ENCODE assay signal across 1 fruit fly cellular context in genomic region chr2L:8732702-8733101, dm6.
TF ChIP-seq lines count a peak whose summit lies in the region.

No protein-coding gene starts in this region.

TF ChIP-seq in whole organism, embryonic, 481 proteins besides CTCF, POLR2A, EP300 and RAD21 (continued from another document and continues in another):
- TF ChIP-seq peb (GFP tag; IDR thresholded peaks at IDR 0.05; lab: Robert Waterston, UW) (no peak), CG16815 (GFP tag; optimal IDR thresholded peaks at IDR 0.05; lab: Kevin White, UChicago) (no peak), ham (GFP tag; IDR thresholded peaks at IDR 0.05; lab: Robert Waterston, UW) (no peak), amos (GFP tag; IDR thresholded peaks at IDR 0.05; lab: Robert Waterston, UW; ENCODE audit: partially characterized antibody) (no peak), CG7839 (tag; optimal IDR thresholded peaks at IDR 0.05; lab: Kevin White, UChicago) (peak; percentile 18), vfl (GFP tag; optimal IDR thresholded peaks at IDR 0.05; lab: Kevin White, UChicago) (no peak), gt (GFP tag; IDR thresholded peaks at IDR 0.05; lab: Robert Waterston, UW) (no peak), CG8765 (GFP tag; IDR thresholded peaks at IDR 0.05; lab: Robert Waterston, UW) (no peak), crol (GFP tag; IDR thresholded peaks at IDR 0.05; lab: Robert Waterston, UW) (no peak), pum (GFP tag; optimal IDR thresholded peaks at IDR 0.05; lab: Kevin White, UChicago) (no peak), Max (GFP tag; optimal IDR thresholded peaks at IDR 0.05; lab: Kevin White, UChicago) (no peak), Pdp1 (GFP tag; optimal IDR thresholded peaks at IDR 0.05; lab: Kevin White, UChicago) (no peak), fd96Cb (tag; optimal IDR thresholded peaks at IDR 0.05; lab: Kevin White, UChicago) (peak; percentile 15), Fer3 (tag; optimal IDR thresholded peaks at IDR 0.05; lab: Kevin White, UChicago) (no peak), CG8924 (tag; optimal IDR thresholded peaks at IDR 0.05; lab: Kevin White, UChicago) (no peak), CG7372 (GFP tag; IDR thresholded peaks at IDR 0.05; lab: Robert Waterston, UW) (no peak), esg (GFP tag; conservative IDR thresholded peaks at IDR 0.05; lab: Robert Waterston, UW) (peak; percentile 25; the same call in 1 of the 2 replicates), eve (GFP tag; optimal IDR thresholded peaks at IDR 0.05; lab: Kevin White, UChicago) (no peak), Drgx (GFP tag; IDR thresholded peaks at IDR 0.05; lab: Robert Waterston, UW) (no peak), CG12391 (tag; optimal IDR thresholded peaks at IDR 0.05; lab: Kevin White, UChicago) (peak; percentile 16), twi (tag; optimal IDR thresholded peaks at IDR 0.05; lab: Kevin White, UChicago) (no peak), Dp (GFP tag; optimal IDR thresholded peaks at IDR 0.05; lab: Kevin White, UChicago) (no peak), crc (GFP tag; optimal IDR thresholded peaks at IDR 0.05; lab: Kevin White, UChicago) (no peak), CG10147 (GFP tag; optimal IDR thresholded peaks at IDR 0.05; lab: Kevin White, UChicago) (no peak), h (optimal IDR thresholded peaks at IDR 0.05; lab: Kevin White, UChicago) (no peak), Lpt (GFP tag; optimal IDR thresholded peaks at IDR 0.05; lab: Kevin White, UChicago) (no peak), B-H1 (GFP tag; IDR thresholded peaks at IDR 0.05; lab: Robert Waterston, UW) (0 out of 3 replicates have a peak, but pooled peaks have one; percentile 19), rib (GFP tag; IDR thresholded peaks at IDR 0.05; lab: Robert Waterston, UW) (no peak), Doc3 (GFP tag; IDR thresholded peaks at IDR 0.05; lab: Robert Waterston, UW; ENCODE audit: partially characterized antibody) (no peak), Lhr (GFP tag; optimal IDR thresholded peaks at IDR 0.05; lab: Kevin White, UChicago) (no peak), CG17328 (GFP tag; IDR thresholded peaks at IDR 0.05; lab: Robert Waterston, UW) (no peak), HHEX (GFP tag; optimal IDR thresholded peaks at IDR 0.05; lab: Kevin White, UChicago) (no peak), ken (GFP tag; IDR thresholded peaks at IDR 0.05; lab: Robert Waterston, UW) (no peak), vvl (GFP tag; IDR thresholded peaks at IDR 0.05; lab: Robert Waterston, UW) (peak; percentile 77), CG17186 (GFP tag; optimal IDR thresholded peaks at IDR 0.05; lab: Kevin White, UChicago) (no peak), YL-1 (GFP tag; optimal IDR thresholded peaks at IDR 0.05; lab: Kevin White, UChicago) (no peak), cg (GFP tag; optimal IDR thresholded peaks at IDR 0.05; lab: Kevin White, UChicago) (no peak), CG3065 (GFP tag; optimal IDR thresholded peaks at IDR 0.05; lab: Kevin White, UChicago) (no peak), croc (GFP tag; conservative IDR thresholded peaks at IDR 0.05; lab: Robert Waterston, UW) (no peak), Ets65A (GFP tag; lab: Kevin White, UChicago) (no peak), Six4 (GFP tag; optimal IDR thresholded peaks at IDR 0.05; lab: Kevin White, UChicago) (no peak), trh (GFP tag; optimal IDR thresholded peaks at IDR 0.05; lab: Kevin White, UChicago) (peak; percentile 18), CG9932 (GFP tag; IDR thresholded peaks at IDR 0.05; lab: Robert Waterston, UW) (no peak), toy (GFP tag; IDR thresholded peaks at IDR 0.05; lab: Robert Waterston, UW) (no peak), NC2β (GFP tag; optimal IDR thresholded peaks at IDR 0.05; lab: Kevin White, UChicago) (no peak), onecut (GFP tag; IDR thresholded peaks at IDR 0.05; lab: Robert Waterston, UW) (no peak), nmo (GFP tag; optimal IDR thresholded peaks at IDR 0.05; lab: Kevin White, UChicago) (peak; percentile 29), HLH54F (GFP tag; optimal IDR thresholded peaks at IDR 0.05; lab: Kevin White, UChicago) (no peak), tna (GFP tag; IDR thresholded peaks at IDR 0.05; lab: Robert Waterston, UW; ENCODE audit: partially characterized antibody) (no peak), fd64A (GFP tag; optimal IDR thresholded peaks at IDR 0.05; lab: Kevin White, UChicago) (no peak), CG11504 (tag; optimal IDR thresholded peaks at IDR 0.05; lab: Kevin White, UChicago) (peak; percentile 65), CG13624 (GFP tag; optimal IDR thresholded peaks at IDR 0.05; lab: Kevin White, UChicago) (no peak), sob (GFP tag; IDR thresholded peaks at IDR 0.05; lab: Robert Waterston, UW) (no peak), CG17612 (GFP tag; IDR thresholded peaks at IDR 0.05; lab: Robert Waterston, UW) (no peak), Fer2 (tag; optimal IDR thresholded peaks at IDR 0.05; lab: Kevin White, UChicago) (no peak), sd (tag; optimal IDR thresholded peaks at IDR 0.05; lab: Kevin White, UChicago) (no peak), tap (tag; optimal IDR thresholded peaks at IDR 0.05; lab: Kevin White, UChicago) (no peak), CG15479 (GFP tag; optimal IDR thresholded peaks at IDR 0.05; lab: Kevin White, UChicago) (no peak), ranshi (GFP tag; IDR thresholded peaks at IDR 0.05; lab: Robert Waterston, UW) (0 out of 2 replicates have a peak, but pooled peaks have one; percentile 14), sima (GFP tag; optimal IDR thresholded peaks at IDR 0.05; lab: Kevin White, UChicago) (no peak), nau (GFP tag; optimal IDR thresholded peaks at IDR 0.05; lab: Kevin White, UChicago) (no peak), exex (tag; optimal IDR thresholded peaks at IDR 0.05; lab: Kevin White, UChicago) (no peak), CG9797 (GFP tag; optimal IDR thresholded peaks at IDR 0.05; lab: Kevin White, UChicago) (no peak), gce (GFP tag; IDR thresholded peaks at IDR 0.05; lab: Robert Waterston, UW) (no peak), CG14710 (tag; optimal IDR thresholded peaks at IDR 0.05; lab: Kevin White, UChicago) (no peak), CG9727 (GFP tag; optimal IDR thresholded peaks at IDR 0.05; lab: Kevin White, UChicago) (no peak), CG2120 (GFP tag; optimal IDR thresholded peaks at IDR 0.05; lab: Kevin White, UChicago) (peak; percentile 3), CG4282 (GFP tag; optimal IDR thresholded peaks at IDR 0.05; lab: Kevin White, UChicago) (no peak), phol (tag; optimal IDR thresholded peaks at IDR 0.05; lab: Kevin White, UChicago) (peak; percentile 23), CG13123 (GFP tag; optimal IDR thresholded peaks at IDR 0.05; lab: Kevin White, UChicago) (no peak), CG4707 (GFP tag; optimal IDR thresholded peaks at IDR 0.05; lab: Kevin White, UChicago) (no peak), CG17802 (tag; optimal IDR thresholded peaks at IDR 0.05; lab: Kevin White, UChicago) (no peak), CG3407 (GFP tag; optimal IDR thresholded peaks at IDR 0.05; lab: Kevin White, UChicago) (no peak), Lim3 (GFP tag; IDR thresholded peaks at IDR 0.05; lab: Robert Waterston, UW) (no peak), CG3995 (GFP tag; optimal IDR thresholded peaks at IDR 0.05; lab: Kevin White, UChicago) (no peak), CG33557 (GFP tag; optimal IDR thresholded peaks at IDR 0.05; lab: Kevin White, UChicago) (no peak), pros (GFP tag; optimal IDR thresholded peaks at IDR 0.05; lab: Kevin White, UChicago) (no peak), CG1603 (tag; optimal IDR thresholded peaks at IDR 0.05; lab: Kevin White, UChicago) (peak; percentile 33), Sox100B (GFP tag; optimal IDR thresholded peaks at IDR 0.05; lab: Kevin White, UChicago) (peak; percentile 8), ERR (GFP tag; optimal IDR thresholded peaks at IDR 0.05; lab: Kevin White, UChicago) (no peak), CG14014 (GFP tag; IDR thresholded peaks at IDR 0.05; lab: Robert Waterston, UW) (no peak), hkb (optimal IDR thresholded peaks at IDR 0.05; lab: Kevin White, UChicago) (no peak), hkb (GFP tag; IDR thresholded peaks at IDR 0.05; lab: Robert Waterston, UW) (peak; percentile 63), p53 (GFP tag; optimal IDR thresholded peaks at IDR 0.05; lab: Kevin White, UChicago) (no peak), sisA (GFP tag; IDR thresholded peaks at IDR 0.05; lab: Robert Waterston, UW) (peak; percentile 53), CG1233 (GFP tag; optimal IDR thresholded peaks at IDR 0.05; lab: Kevin White, UChicago) (no peak), unc-4 (GFP tag; IDR thresholded peaks at IDR 0.05; lab: Robert Waterston, UW; ENCODE audit: partially characterized antibody) (no peak), Atf-2 (GFP tag; optimal IDR thresholded peaks at IDR 0.05; lab: Kevin White, UChicago) (no peak), Aef1 (GFP tag; IDR thresholded peaks at IDR 0.05; lab: Robert Waterston, UW) (peak; percentile 52; the same call in 1 of the 3 replicates), Vsx1 (GFP tag; optimal IDR thresholded peaks at IDR 0.05; lab: Kevin White, UChicago) (no peak), Poxn (GFP tag; IDR thresholded peaks at IDR 0.05; lab: Robert Waterston, UW) (no peak), sens-2 (GFP tag; IDR thresholded peaks at IDR 0.05; lab: Robert Waterston, UW) (no peak), cwo (GFP tag; optimal IDR thresholded peaks at IDR 0.05; lab: Kevin White, UChicago) (peak; percentile 14), Bdp1 (GFP tag; optimal IDR thresholded peaks at IDR 0.05; lab: Kevin White, UChicago) (no peak), CG12155 (GFP tag; optimal IDR thresholded peaks at IDR 0.05; lab: Kevin White, UChicago) (no peak), cato (GFP tag; optimal IDR thresholded peaks at IDR 0.05; lab: Kevin White, UChicago; ENCODE audit: borderline replicate concordance) (no peak), stwl (tag; optimal IDR thresholded peaks at IDR 0.05; lab: Kevin White, UChicago) (no peak), CG12104 (GFP tag; optimal IDR thresholded peaks at IDR 0.05; lab: Kevin White, UChicago) (no peak), Adf1 (GFP tag; IDR thresholded peaks at IDR 0.05; lab: Robert Waterston, UW) (no peak), btn (GFP tag; optimal IDR thresholded peaks at IDR 0.05; lab: Kevin White, UChicago) (no peak), CG6254 (GFP tag; optimal IDR thresholded peaks at IDR 0.05; lab: Kevin White, UChicago) (no peak), gem (tag; optimal IDR thresholded peaks at IDR 0.05; lab: Kevin White, UChicago) (peak; percentile 56), CG1792 (GFP tag; optimal IDR thresholded peaks at IDR 0.05; lab: Kevin White, UChicago) (no peak), Rx (GFP tag; IDR thresholded peaks at IDR 0.05; lab: Robert Waterston, UW) (no peak), scrt (GFP tag; optimal IDR thresholded peaks at IDR 0.05; lab: Kevin White, UChicago) (no peak), sqz (GFP tag; optimal IDR thresholded peaks at IDR 0.05; lab: Kevin White, UChicago) (no peak), CG4424 (GFP tag; optimal IDR thresholded peaks at IDR 0.05; lab: Kevin White, UChicago) (no peak), E2f1 (GFP tag; IDR thresholded peaks at IDR 0.05; lab: Robert Waterston, UW) (0 out of 2 replicates have a peak, but pooled peaks have one; percentile 22), tx (GFP tag; optimal IDR thresholded peaks at IDR 0.05; lab: Kevin White, UChicago) (no peak), sna (GFP tag; IDR thresholded peaks at IDR 0.05; lab: Robert Waterston, UW; ENCODE audit: partially characterized antibody) (no peak), CG18262 (tag; optimal IDR thresholded peaks at IDR 0.05; lab: Kevin White, UChicago) (no peak), usp (GFP tag; optimal IDR thresholded peaks at IDR 0.05; lab: Kevin White, UChicago) (no peak), NK7.1 (GFP tag; optimal IDR thresholded peaks at IDR 0.05; lab: Kevin White, UChicago) (no peak), dan (GFP tag; IDR thresholded peaks at IDR 0.05; lab: Robert Waterston, UW) (no peak), CG6765 (GFP tag; optimal IDR thresholded peaks at IDR 0.05; lab: Kevin White, UChicago) (no peak), disco-r (GFP tag; optimal IDR thresholded peaks at IDR 0.05; lab: Kevin White, UChicago) (no peak), gro (GFP tag; optimal IDR thresholded peaks at IDR 0.05; lab: Kevin White, UChicago) (no peak), Myb (GFP tag; optimal IDR thresholded peaks at IDR 0.05; lab: Kevin White, UChicago) (no peak), tio (GFP tag; optimal IDR thresholded peaks at IDR 0.05; lab: Kevin White, UChicago) (no peak), CG3281 (GFP tag; optimal IDR thresholded peaks at IDR 0.05; lab: Kevin White, UChicago) (no peak), CG13424 (tag; optimal IDR thresholded peaks at IDR 0.05; lab: Kevin White, UChicago) (peak; percentile 15), CG2129 (GFP tag; IDR thresholded peaks at IDR 0.05; lab: Robert Waterston, UW; ENCODE audit: partially characterized antibody) (no peak), CG7357 (GFP tag; IDR thresholded peaks at IDR 0.05; lab: Robert Waterston, UW) (no peak), CG18599 (GFP tag; optimal IDR thresholded peaks at IDR 0.05; lab: Kevin White, UChicago) (no peak), Taf1 (GFP tag; IDR thresholded peaks at IDR 0.05; lab: Robert Waterston, UW) (no peak), Hand (GFP tag; optimal IDR thresholded peaks at IDR 0.05; lab: Kevin White, UChicago) (no peak), MESR4 (GFP tag; optimal IDR thresholded peaks at IDR 0.05; lab: Kevin White, UChicago) (no peak), Dll (GFP tag; IDR thresholded peaks at IDR 0.05; lab: Robert Waterston, UW; ENCODE audit: partially characterized antibody) (no peak), CG11696 (GFP tag; IDR thresholded peaks at IDR 0.05; lab: Robert Waterston, UW) (no peak), dati (GFP tag; IDR thresholded peaks at IDR 0.05; lab: Robert Waterston, UW) (no peak), Xbp1 (GFP tag; optimal IDR thresholded peaks at IDR 0.05; lab: Kevin White, UChicago) (peak; percentile 2), CG14860 (GFP tag; IDR thresholded peaks at IDR 0.05; lab: Robert Waterston, UW; ENCODE audit: partially characterized antibody) (no peak), row (GFP tag; IDR thresholded peaks at IDR 0.05; lab: Robert Waterston, UW) (peak; percentile 70), CG16863 (GFP tag; optimal IDR thresholded peaks at IDR 0.05; lab: Kevin White, UChicago) (no peak), CG12659 (GFP tag; optimal IDR thresholded peaks at IDR 0.05; lab: Kevin White, UChicago) (peak; percentile 9), sim (GFP tag; IDR thresholded peaks at IDR 0.05; lab: Robert Waterston, UW) (no peak), trem (tag; optimal IDR thresholded peaks at IDR 0.05; lab: Kevin White, UChicago) (no peak), CG18476 (GFP tag; optimal IDR thresholded peaks at IDR 0.05; lab: Kevin White, UChicago) (no peak), en (GFP tag; optimal IDR thresholded peaks at IDR 0.05; lab: Kevin White, UChicago) (no peak), klu (GFP tag; IDR thresholded peaks at IDR 0.05; lab: Robert Waterston, UW) (no peak)
